Fruit fly (Drosophila melanogaster) whole organism, pupa: ENCODE results near the gene MED30.

Source experiments
- CG12605 ChIP-seq: fragments of 200-800 bp; sonication (Bioruptor generic); IDR thresholded peaks from 2 replicates; pipeline ENCODE4 v1.3.6; 2022; ENCODE audit warnings: missing biosample characterization, missing genetic modification characterization
- CG13204 ChIP-seq: fragments of 200-800 bp; sonication (Bioruptor generic); optimal IDR thresholded peaks from 2 replicates; lab custom pipeline; 2018; ENCODE audit warnings: missing biosample characterization, mild to moderate bottlenecking, missing genetic modification characterization, moderate library complexity
- CG17806 ChIP-seq: fragments of 200-800 bp; sonication (Bioruptor generic); optimal IDR thresholded peaks from 2 replicates; lab custom pipeline; 2018; ENCODE audit warnings: missing biosample characterization, mild to moderate bottlenecking, missing genetic modification characterization, moderate library complexity
- CG34367 ChIP-seq: fragments of 200-800 bp; sonication (Bioruptor generic); optimal IDR thresholded peaks from 2 replicates; lab custom pipeline; 2018; ENCODE audit warnings: missing biosample characterization, mild to moderate bottlenecking, missing genetic modification characterization
- CG4496 ChIP-seq: fragments of 200-800 bp; sonication (Bioruptor generic); IDR thresholded peaks from 3 replicates; pipeline ENCODE4 v1.3.6; 2022; ENCODE audit warnings: missing biosample characterization, missing genetic modification characterization
- CG8159 ChIP-seq: fragments of 200-800 bp; sonication (Bioruptor generic); optimal IDR thresholded peaks from 3 replicates; lab custom pipeline; 2018; ENCODE audit warnings: missing biosample characterization, mild to moderate bottlenecking, missing genetic modification characterization, moderate library complexity
- CG9948 ChIP-seq: fragments of 200-800 bp; sonication (Bioruptor generic); optimal IDR thresholded peaks from 2 replicates; lab custom pipeline; 2018; ENCODE audit warnings: missing biosample characterization, mild to moderate bottlenecking, missing genetic modification characterization, moderate library complexity
- EcR ChIP-seq: fragments of 200-800 bp; sonication (Bioruptor generic); optimal IDR thresholded peaks from 3 replicates; lab custom pipeline; 2019; ENCODE audit warnings: missing biosample characterization, missing genetic modification characterization, mild to moderate bottlenecking, moderate library complexity, missing genetic modification reagents
- Pif1B ChIP-seq: fragments of 200-800 bp; sonication (Bioruptor generic); optimal IDR thresholded peaks from 3 replicates; lab custom pipeline; 2016; ENCODE audit warnings: missing biosample characterization, missing genetic modification characterization
- Snoo ChIP-seq: fragments of 200-800 bp; sonication (Bioruptor generic); optimal IDR thresholded peaks from 3 replicates; lab custom pipeline; 2017; ENCODE audit warnings: missing biosample characterization, mild to moderate bottlenecking, missing genetic modification characterization, inconsistent platforms
- fd96Ca ChIP-seq: fragments of 200-800 bp; sonication (Bioruptor generic); IDR thresholded peaks from 3 replicates; pipeline ENCODE4 v1.3.6; 2022; ENCODE audit warnings: missing biosample characterization, missing genetic modification characterization
- rn ChIP-seq: fragments of 200-800 bp; sonication (Bioruptor generic); IDR thresholded peaks from 2 replicates; pipeline ENCODE4 v1.3.6; 2022; ENCODE audit warnings: missing biosample characterization, missing genetic modification characterization

- TF ChIP-seq Snoo (tag; lab: Kevin White, UChicago) (no peak), CG13204 (GFP tag; lab: Kevin White, UChicago) (no peak), CG17806 (tag; lab: Kevin White, UChicago) (no peak), EcR (no peak), CG34367 (tag; lab: Kevin White, UChicago) (no peak), CG4496 (GFP tag; lab: Robert Waterston, UW) (no peak; the same call in 2 of the 3 replicates), CG8159 (tag; lab: Kevin White, UChicago) (peak; percentile 3), Pif1B (no peak), fd96Ca (peak; percentile 40; the same call in 1 of the 3 replicates), CG9948 (tag; lab: Kevin White, UChicago) (no peak), CG12605 (GFP tag; lab: Robert Waterston, UW) (no peak), rn (GFP tag; lab: Robert Waterston, UW) (peak; percentile 34; the same call in 1 of the 2 replicates)
Measured at dm6 chr3L:680258-680657, 26.4 kb upstream of the MED30 start, which contains the start of gene CG17129.
